Fruit fly (Drosophila melanogaster) whole organism, adult: Measurements from ENCODE around the gene CG44837.
A peak's percentile ranks its signal among the peaks of the same experiment; 100 is the strongest.

Experiments used
- CG11617 ChIP-seq: fragments of 200-800 bp; sonication (Bioruptor generic); optimal IDR thresholded peaks from 2 replicates; lab custom pipeline; 2017; ENCODE audit warnings: mild to moderate bottlenecking, missing biosample characterization, missing genetic modification reagents, missing genetic modification characterization
- CG5204 ChIP-seq: fragments of 200-800 bp; sonication (Bioruptor generic); optimal IDR thresholded peaks from 2 replicates; lab custom pipeline; 2016; ENCODE audit warnings: missing biosample characterization, missing genetic modification characterization
- CG7045 ChIP-seq: fragments of 200-800 bp; sonication (Bioruptor generic); optimal IDR thresholded peaks from 2 replicates; lab custom pipeline; 2017; ENCODE audit warnings: missing biosample characterization, mild to moderate bottlenecking, missing genetic modification characterization
- Crg-1 ChIP-seq: fragments of 200-800 bp; sonication (Bioruptor generic); optimal IDR thresholded peaks from 2 replicates; lab custom pipeline; 2016; ENCODE audit warnings: missing biosample characterization, missing genetic modification characterization
- bab1 ChIP-seq: fragments of 200-800 bp; sonication (Bioruptor generic); optimal IDR thresholded peaks from 3 replicates; lab custom pipeline; 2019; ENCODE audit warnings: missing biosample characterization, mild to moderate bottlenecking, missing genetic modification characterization, moderate library complexity
- cic ChIP-seq: fragments of 200-800 bp; sonication (Bioruptor generic); optimal IDR thresholded peaks from 2 replicates; lab custom pipeline; 2017; ENCODE audit warnings: missing biosample characterization, mild to moderate bottlenecking, missing genetic modification characterization, moderate library complexity
- cnc ChIP-seq, 2 experiments: fragments of >200 bp; optimal IDR thresholded peaks; 2 replicates each; lab custom pipeline; 2017
- kay ChIP-seq: fragments of 200-800 bp; sonication (Bioruptor generic); peaks from one replicate; lab custom pipeline; 2016; ENCODE audit warnings: missing biosample characterization, missing genetic modification characterization, borderline replicate concordance
- ovo ChIP-seq: fragments of 200-800 bp; sonication (Bioruptor generic); optimal IDR thresholded peaks from 2 replicates; lab custom pipeline; 2016; ENCODE audit warnings: missing biosample characterization, missing genetic modification characterization
- toe ChIP-seq: fragments of 200-800 bp; sonication (Bioruptor generic); optimal IDR thresholded peaks from 2 replicates; lab custom pipeline; 2016; ENCODE audit warnings: missing biosample characterization, missing genetic modification characterization

- no peak for TF ChIP-seq kay (GFP tag; lab: Kevin White, UChicago)
- TF ChIP-seq Crg-1 (GFP tag; lab: Kevin White, UChicago): no peak
- no peak for TF ChIP-seq CG11617 (GFP tag; lab: Kevin White, UChicago)
- TF ChIP-seq cnc (optimal IDR thresholded peaks at IDR 0.05; lab: Kevin White, UChicago): no peak
- peak; percentile 66 for TF ChIP-seq ovo
- TF ChIP-seq CG7045: no peak
- TF ChIP-seq cic (GFP tag; lab: Kevin White, UChicago): no peak
- TF ChIP-seq CG5204 (GFP tag; lab: Kevin White, UChicago): no peak
- no peak for TF ChIP-seq bab1 (GFP tag; lab: Kevin White, UChicago)
- no peak for TF ChIP-seq toe (GFP tag; lab: Kevin White, UChicago)
Measured at dm6 chr3L:11938716-11939115, at the start of gene CG44837.
